Worm (Caenorhabditis elegans): ENCODE data around the gene F25B5.6.

DNA sequence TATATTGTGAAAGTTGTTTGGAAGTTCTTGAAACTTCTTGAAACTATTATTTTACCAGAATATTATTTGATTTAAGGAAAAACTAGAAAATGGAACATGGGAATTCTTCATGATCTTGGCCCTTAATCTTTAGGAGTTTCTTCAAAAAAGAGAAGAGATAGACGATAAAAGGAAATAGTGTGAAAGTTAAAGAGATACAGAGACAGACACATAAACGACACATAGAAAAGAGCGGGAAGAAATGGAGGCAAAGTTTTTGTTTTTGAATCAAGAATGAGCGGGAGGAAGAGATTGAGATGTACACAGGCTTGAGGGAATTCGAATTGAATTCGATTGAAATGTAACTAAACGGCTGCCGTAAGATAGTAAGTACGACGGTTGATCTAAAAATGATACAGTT is 51.1 kb downstream of the F25B5.6 start:
- TF ChIP-seq lsy-2 (tag; optimal IDR thresholded peaks at IDR 0.05), result peak in 1 of 2 experiments; percentile 27
- TF ChIP-seq snpc-4 (tag; optimal IDR thresholded peaks at IDR 0.05), result no peak
- no peak for TF ChIP-seq nhr-47 (tag; optimal IDR thresholded peaks at IDR 0.05)
- no peak for TF ChIP-seq skn-1 (tag; optimal IDR thresholded peaks at IDR 0.05)
- TF ChIP-seq elt-3 (tag; optimal IDR thresholded peaks at IDR 0.05), result no peak
- peak; percentile 8 for TF ChIP-seq blmp-1 (tag; optimal IDR thresholded peaks at IDR 0.05)
- no peak for TF ChIP-seq tlp-1 (tag; optimal IDR thresholded peaks at IDR 0.05)
- no peak for TF ChIP-seq nhr-28 (tag; optimal IDR thresholded peaks at IDR 0.05)
